Worm (Caenorhabditis elegans): Measurements from ENCODE around the gene F42G4.2.

Gene F42G4.2

DNA sequence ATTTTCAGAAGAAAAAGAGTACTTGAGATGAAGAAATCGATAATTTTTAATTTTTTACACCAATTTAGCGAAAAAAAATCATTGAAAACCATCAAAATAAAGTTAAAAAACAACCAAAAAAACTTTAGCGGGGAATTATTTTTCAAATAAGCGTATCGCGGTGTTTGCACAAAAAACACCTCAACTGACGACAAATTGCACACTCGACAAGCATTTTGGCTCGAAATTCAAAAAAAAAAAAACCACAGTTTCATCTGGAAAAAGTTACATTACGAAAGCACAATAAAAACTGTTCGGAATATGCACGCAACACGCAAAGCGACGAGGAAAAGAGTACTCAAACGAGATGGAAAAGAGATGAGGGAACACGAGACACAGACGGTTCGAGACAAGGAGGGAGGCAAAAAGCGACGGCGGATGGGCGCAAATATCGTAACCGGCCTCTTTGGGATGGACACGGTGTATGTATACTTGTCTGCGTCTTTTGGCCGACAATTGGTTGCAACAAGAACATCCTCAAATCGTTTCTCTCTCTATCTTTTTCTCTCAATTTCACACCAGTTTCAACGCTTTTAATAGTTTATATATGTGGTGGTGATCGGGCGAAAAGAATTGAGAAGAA, 17.0 kb upstream of the F42G4.2 start (continued):
- TF ChIP-seq Y105C5A.15 (GFP tag; IDR thresholded peaks at IDR 0.05) (no peak), hlh-30 (tag; optimal IDR thresholded peaks at IDR 0.05; ENCODE audit: insufficient read depth) (peak; percentile 57), duxl-1 (tag; optimal IDR thresholded peaks at IDR 0.05; ENCODE audit: poor library complexity) (no peak)

DNA sequence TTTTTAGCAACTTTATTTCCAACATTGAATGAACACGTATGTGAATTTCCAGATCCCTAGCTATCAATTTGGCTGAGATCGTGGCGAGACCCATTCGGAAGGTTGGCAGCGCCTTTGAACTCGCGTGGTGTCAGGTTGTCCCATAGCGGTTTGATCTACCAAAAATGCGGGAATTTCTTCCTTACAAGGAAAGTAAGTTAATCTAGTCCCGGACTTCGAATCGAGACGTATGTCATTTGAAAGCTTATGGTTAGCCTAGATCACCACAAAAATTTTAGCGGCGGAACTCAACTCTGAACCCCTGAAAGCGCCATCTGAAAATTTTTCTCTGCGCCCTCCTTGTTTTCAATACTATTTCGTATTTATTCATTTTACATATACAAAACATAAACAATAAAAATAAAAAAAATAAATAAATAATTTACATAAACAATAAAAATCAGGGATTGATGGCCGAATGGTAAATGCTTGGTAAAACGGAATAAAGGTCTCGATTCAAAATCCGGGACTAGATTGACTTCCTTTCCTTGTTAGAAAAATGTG, 16.0 kb upstream of the F42G4.2 start, which contains the start of gene F18A11.2:
Gene F18A11.2 (plus strand): TSS at position 51 of the 543 bp plus-strand sequence.
- TF ChIP-seq aha-1 (tag): peak; percentile 61

DNA sequence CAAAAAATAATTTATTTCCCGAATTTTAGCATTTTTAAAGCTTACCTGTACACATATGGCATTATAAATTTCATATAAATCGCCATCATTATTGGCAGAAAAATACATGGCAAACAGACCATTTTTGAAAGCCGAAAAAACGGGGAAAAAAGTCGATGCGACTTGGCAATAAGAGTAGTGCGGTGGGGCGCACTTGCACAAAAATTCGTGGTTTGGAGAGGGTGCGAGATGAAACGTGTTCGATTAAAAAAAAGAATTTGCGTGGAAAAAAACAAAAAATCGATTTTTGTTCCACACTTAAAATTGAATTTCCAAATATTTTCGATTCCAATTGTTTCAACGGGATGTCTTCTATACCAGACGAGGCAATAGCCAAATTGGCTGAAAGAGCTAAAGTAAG, 11.0 kb upstream of the F42G4.2 start, which contains the start of gene F18A11.3:
Gene F18A11.3 (minus strand): TSS at position 125 of the 400 bp plus-strand sequence.
- TF ChIP-seq mxl-3 (GFP tag; optimal IDR thresholded peaks at IDR 0.05) (peak; percentile 67), hmg-1.1 (GFP tag; IDR thresholded peaks at IDR 0.05) (0 out of 2 replicates have a peak, but pooled peaks have one; percentile 18), dpl-1 (GFP tag; optimal IDR thresholded peaks at IDR 0.05) (peak; percentile 8), hlh-11 (tag; optimal IDR thresholded peaks at IDR 0.05) (peak; percentile 18), aha-1 (tag) (peak; percentile 26), lsy-2 (tag; optimal IDR thresholded peaks at IDR 0.05) (peak in 1 of 2 experiments; percentile 36), nhr-6 (tag; optimal IDR thresholded peaks at IDR 0.05) (no peak), mep-1 (tag; optimal IDR thresholded peaks at IDR 0.05) (peak; percentile 28), lin-38 (GFP tag; IDR thresholded peaks at IDR 0.05) (peak; percentile 84), hif-1 (tag; optimal IDR thresholded peaks at IDR 0.05) (peak in 1 of 2 experiments; percentile 16), mes-2 (tag; optimal IDR thresholded peaks at IDR 0.05; ENCODE audit: poor library complexity, severe bottlenecking) (peak; percentile 51), dve-1 (tag; optimal IDR thresholded peaks at IDR 0.05; ENCODE audit: insufficient read depth) (no peak), nhr-10 (tag; optimal IDR thresholded peaks at IDR 0.05) (no peak)

DNA sequence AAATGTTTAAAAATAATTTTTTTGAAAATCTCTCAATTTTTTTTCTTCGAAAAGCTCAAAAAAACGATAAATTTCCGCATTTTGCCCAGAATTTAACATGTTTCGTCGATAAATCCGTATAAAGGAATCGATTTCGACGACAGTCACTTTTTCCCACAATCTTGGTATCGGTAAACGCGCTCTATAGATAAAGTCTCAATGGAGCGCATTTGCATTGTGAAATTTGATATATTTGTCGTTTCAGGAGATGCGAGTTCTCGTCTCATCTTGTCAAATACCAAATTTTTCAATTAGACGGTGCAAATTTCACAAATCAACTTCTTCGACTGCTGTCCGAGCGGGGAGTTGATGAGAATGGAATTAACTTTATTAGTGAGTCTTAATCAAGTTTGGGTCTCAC, 8.6 kb upstream of the F42G4.2 start:
- TF ChIP-seq lin-38 (GFP tag; IDR thresholded peaks at IDR 0.05): peak; percentile 80

DNA sequence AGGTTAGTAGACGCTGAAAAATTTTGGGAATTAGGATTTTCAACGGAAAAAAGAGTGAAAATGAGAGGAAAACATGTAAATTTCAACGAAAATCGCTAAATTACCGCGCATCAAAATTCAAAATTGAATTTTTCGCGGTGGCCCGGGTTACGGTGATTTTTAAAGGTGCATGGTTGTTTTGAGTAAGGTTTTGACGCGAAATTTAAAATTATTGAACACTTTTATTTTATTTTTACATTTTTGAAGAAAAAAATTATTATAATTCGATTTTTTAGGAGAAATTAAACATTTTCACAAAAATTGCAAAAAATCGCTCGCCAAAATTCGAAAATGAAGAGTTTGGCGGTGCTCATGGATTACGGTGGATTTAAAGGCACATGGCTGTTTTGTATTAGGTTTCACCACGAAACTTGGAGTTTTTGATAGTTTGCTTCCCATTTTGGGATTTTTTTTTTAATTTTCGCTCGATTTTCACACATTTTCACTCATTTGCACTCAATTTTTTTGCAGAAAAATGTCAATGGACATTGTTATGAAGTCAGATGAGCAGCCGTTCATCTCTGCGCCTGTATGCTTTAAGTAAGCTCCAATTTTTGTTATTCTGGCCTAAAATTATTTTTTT, 4.2 kb upstream of the F42G4.2 start, which contains the start of gene puf-6:
Gene puf-6 (minus strand): TSS at position 13 of the 622 bp plus-strand sequence.
- peak; percentile 48 for TF ChIP-seq lin-38 (GFP tag; IDR thresholded peaks at IDR 0.05)

DNA sequence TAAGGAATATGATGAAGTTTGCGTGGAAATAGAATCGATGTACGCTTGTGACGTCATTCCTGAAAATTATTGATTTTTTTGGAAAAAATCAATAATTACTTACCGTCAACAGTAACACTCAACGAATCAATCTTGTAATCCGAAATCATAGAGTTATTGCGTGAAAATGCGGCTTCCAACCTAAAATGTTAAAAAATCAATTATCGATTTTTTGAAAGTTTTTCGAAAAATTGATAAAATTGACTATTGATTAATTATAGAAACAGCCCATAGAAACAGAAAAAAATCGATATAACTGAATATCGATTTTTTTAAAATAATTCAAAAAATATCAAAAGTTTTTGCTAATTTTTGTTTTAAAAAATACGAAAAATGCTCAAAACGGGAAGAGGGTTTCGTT, 603 bp upstream of the F42G4.2 start, which contains the start of gene F42G4.7:
Gene F42G4.7 (minus strand): TSS at position 185 of the 400 bp plus-strand sequence.
- TF ChIP-seq ceh-28 (tag; optimal IDR thresholded peaks at IDR 0.05): peak; percentile 63

DNA sequence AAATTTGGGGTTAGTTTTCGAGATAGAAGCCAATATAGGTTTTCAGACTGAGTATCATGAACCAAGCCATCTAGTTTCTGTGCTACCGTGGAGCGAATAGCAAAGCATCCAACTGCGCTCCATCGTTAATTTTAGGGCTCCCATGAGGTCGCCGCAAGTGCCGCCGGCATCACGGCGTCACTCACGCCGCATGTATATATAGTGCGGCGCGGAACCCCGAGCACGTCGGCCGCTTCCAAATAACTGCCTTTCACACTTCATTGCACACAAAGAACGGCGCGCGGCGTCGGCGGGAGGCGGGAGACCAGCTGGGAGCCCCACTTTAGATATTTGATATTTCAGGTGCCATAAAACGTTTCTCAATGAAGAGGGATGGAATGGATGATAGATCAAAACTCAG, 2.3 kb downstream of the F42G4.2 start:
- 0 out of 2 replicates have a peak, but pooled peaks have one; percentile 7 for TF ChIP-seq egl-43 (GFP tag; IDR thresholded peaks at IDR 0.05)
- no peak for TF ChIP-seq lin-1 (GFP tag; IDR thresholded peaks at IDR 0.05)
- peak; percentile 71 for TF ChIP-seq set-16 (GFP tag; IDR thresholded peaks at IDR 0.05)
- no peak for TF ChIP-seq dmd-9 (GFP tag; IDR thresholded peaks at IDR 0.05)
- 0 out of 2 replicates have a peak, but pooled peaks have one; percentile 29 for TF ChIP-seq snpc-1.2 (GFP tag; IDR thresholded peaks at IDR 0.05)
- TF ChIP-seq F26F4.8 (GFP tag; conservative IDR thresholded peaks at IDR 0.05): 0 out of 2 replicates have a peak, but pooled peaks have one; percentile 25
- TF ChIP-seq nhr-102 (tag; optimal IDR thresholded peaks at IDR 0.05): no peak
- TF ChIP-seq Y75B8A.6 (GFP tag; IDR thresholded peaks at IDR 0.05): 0 out of 2 replicates have a peak, but pooled peaks have one; percentile 12
- no peak for TF ChIP-seq zfp-2 (tag; optimal IDR thresholded peaks at IDR 0.05)

Measured in whole organism, L4 larva.